Worm (Caenorhabditis elegans): ENCODE measurements around the gene T01C8.3.

T01C8.3 gene

ce11 chrX:16782797-16783259 is at the start of gene T01C8.3:
Gene T01C8.3, minus strand, starts transcription at chrX:16783209.
- TF ChIP-seq gei-17 (GFP tag; optimal IDR thresholded peaks at IDR 0.05), result no peak
- TF ChIP-seq lin-40 (tag; optimal IDR thresholded peaks at IDR 0.05), result peak; percentile 6
- peak; percentile 19 to 62 for TF ChIP-seq let-607 (tag; optimal IDR thresholded peaks at IDR 0.05)
- TF ChIP-seq nhr-80 (tag; optimal IDR thresholded peaks at IDR 0.05), result peak; percentile 68

- TF ChIP-seq snpc-1.1 (tag; optimal IDR thresholded peaks at IDR 0.05; ENCODE audit: insufficient read depth) (no peak), F52B5.7 (tag; optimal IDR thresholded peaks at IDR 0.05) (no peak), ceh-27 (GFP tag; optimal IDR thresholded peaks at IDR 0.05) (no peak), F57A8.1 (GFP tag; optimal IDR thresholded peaks at IDR 0.05) (no peak), nhr-179 (tag; optimal IDR thresholded peaks at IDR 0.05) (no peak), hlh-12 (tag; optimal IDR thresholded peaks at IDR 0.05) (no peak), chd-7 (tag; optimal IDR thresholded peaks at IDR 0.05) (no peak), snpc-3.4 (tag; optimal IDR thresholded peaks at IDR 0.05) (no peak), attf-3 (GFP tag; conservative IDR thresholded peaks at IDR 0.05) (no peak), F37B4.10 (GFP tag; IDR thresholded peaks at IDR 0.05) (no peak), aptf-3 (GFP tag; IDR thresholded peaks at IDR 0.05) (no peak), egl-18 (GFP tag; IDR thresholded peaks at IDR 0.05) (no peak), ama-1 (optimal IDR thresholded peaks at IDR 0.05) (no peak), ama-1 (GFP tag; optimal IDR thresholded peaks at IDR 0.05) (no peak), sdz-38 (tag; optimal IDR thresholded peaks at IDR 0.05) (no peak), lin-26 (GFP tag; IDR thresholded peaks at IDR 0.05) (no peak), ztf-26 (tag; optimal IDR thresholded peaks at IDR 0.05) (no peak), hmg-1.2 (GFP tag; IDR thresholded peaks at IDR 0.05) (no peak)
Observed at ce11 chrX:16826500-16826899, 43.5 kb upstream of the T01C8.3 start.

- TF ChIP-seq lin-40 (tag; optimal IDR thresholded peaks at IDR 0.05), result no peak
- no peak for TF ChIP-seq nhr-27 (tag; optimal IDR thresholded peaks at IDR 0.05)
- no peak for TF ChIP-seq atf-7 (tag; optimal IDR thresholded peaks at IDR 0.05)
Observed at ce11 chrX:16825358-16825757, 42.3 kb upstream of the T01C8.3 start, which contains the start of gene sto-5. Gene sto-5, minus strand, starts transcription at chrX:16825458.

- TF ChIP-seq F33H1.4 (GFP tag; IDR thresholded peaks at IDR 0.05) (no peak), B0019.2 (GFP tag; conservative IDR thresholded peaks at IDR 0.05) (no peak), lin-26 (GFP tag; IDR thresholded peaks at IDR 0.05) (no peak), sptf-2 (GFP tag; optimal IDR thresholded peaks at IDR 0.05) (no peak), mcd-1 (GFP tag; IDR thresholded peaks at IDR 0.05) (no peak), hrde-1 (tag; optimal IDR thresholded peaks at IDR 0.05; ENCODE audit: borderline replicate concordance) (no peak)
Observed at ce11 chrX:16821533-16821932, 38.5 kb upstream of the T01C8.3 start.

ce11 chrX:16818271-16818670 is 35.3 kb upstream of the T01C8.3 start:
- TF ChIP-seq nfya-2 (GFP tag; IDR thresholded peaks at IDR 0.05) (no peak), ceh-91 (GFP tag; IDR thresholded peaks at IDR 0.05) (no peak), F22D6.2 (tag; optimal IDR thresholded peaks at IDR 0.05) (no peak), bed-1 (GFP tag; IDR thresholded peaks at IDR 0.05) (no peak), ztf-18 (tag; optimal IDR thresholded peaks at IDR 0.05) (no peak), F39B2.1 (GFP tag; IDR thresholded peaks at IDR 0.05) (no peak), mcd-1 (GFP tag; IDR thresholded peaks at IDR 0.05) (no peak), die-1 (tag; optimal IDR thresholded peaks at IDR 0.05) (no peak), hlh-26 (GFP tag; conservative IDR thresholded peaks at IDR 0.05) (no peak), lin-35 (GFP tag; optimal IDR thresholded peaks at IDR 0.05) (no peak), Y53G8AR.9 (GFP tag; conservative IDR thresholded peaks at IDR 0.05) (no peak), F55B11.4 (tag; optimal IDR thresholded peaks at IDR 0.05; ENCODE audit: borderline replicate concordance, insufficient read depth) (no peak), egl-44 (GFP tag; IDR thresholded peaks at IDR 0.05) (no peak), dpl-1 (GFP tag; optimal IDR thresholded peaks at IDR 0.05) (no peak), Y67H2A.10 (GFP tag; conservative IDR thresholded peaks at IDR 0.05) (no peak), rec-8 (tag; optimal IDR thresholded peaks at IDR 0.05) (no peak)

Measured in whole organism, young adult.